Worm (Caenorhabditis elegans): ENCODE data around the gene F44E7.7.

DNA sequence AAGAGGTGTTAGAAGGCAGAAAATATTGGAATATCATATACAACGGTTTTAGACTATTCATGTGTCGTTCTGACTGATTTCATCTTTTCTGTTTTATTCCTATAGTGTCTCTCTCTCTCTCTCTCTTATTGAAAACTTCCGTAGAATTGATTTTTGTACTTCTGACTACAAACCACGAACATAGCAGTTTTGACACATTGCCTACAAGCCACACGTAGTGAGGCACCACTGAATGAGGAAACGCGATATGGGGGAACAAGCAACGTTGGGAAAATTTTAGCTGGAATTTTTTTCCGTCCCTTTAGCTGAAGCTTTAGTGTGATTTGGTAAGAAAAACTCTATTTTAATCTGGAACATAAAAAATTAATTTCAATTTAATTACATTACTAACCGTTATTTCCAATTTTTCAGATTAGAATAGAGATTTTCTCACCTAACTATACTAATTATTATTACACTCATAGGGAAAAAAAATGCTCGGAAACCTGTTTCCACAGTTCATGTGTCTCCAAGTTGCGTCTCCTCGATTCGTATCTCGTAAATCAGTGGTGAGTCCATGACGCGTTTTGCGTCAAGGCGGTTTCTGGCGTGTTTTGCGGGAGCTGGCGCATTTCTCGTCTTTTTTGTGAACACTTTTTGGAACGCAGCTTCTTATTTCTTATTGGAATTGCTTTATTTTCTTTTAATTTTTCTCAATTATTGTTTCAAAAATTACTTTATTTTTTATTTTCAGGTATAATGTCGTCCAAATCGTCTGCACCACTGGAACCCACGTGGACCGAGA lies 5.4 kb upstream of the F44E7.7 start, which contains the start of the genes nhr-142 and F44E7.9:
- no peak for TF ChIP-seq dao-5 (tag; optimal IDR thresholded peaks at IDR 0.05)
- peak; percentile 69 for TF ChIP-seq him-1 (tag; optimal IDR thresholded peaks at IDR 0.05)

All from whole organism, L4/young adult.